Worm (Caenorhabditis elegans): ENCODE results near the gene col-173.

- TF ChIP-seq nhr-67 (tag; optimal IDR thresholded peaks at IDR 0.05) (no peak), pha-4 (tag; optimal IDR thresholded peaks at IDR 0.05) (no peak), skn-1 (tag; optimal IDR thresholded peaks at IDR 0.05) (no peak), fkh-10 (GFP tag; optimal IDR thresholded peaks at IDR 0.05) (no peak), lin-15B (tag; optimal IDR thresholded peaks at IDR 0.05) (no peak), nhr-25 (tag; optimal IDR thresholded peaks at IDR 0.05) (no peak), R02D3.7 (tag; optimal IDR thresholded peaks at IDR 0.05) (no peak), daf-12 (tag; optimal IDR thresholded peaks at IDR 0.05) (no peak), ZK546.5 (tag; optimal IDR thresholded peaks at IDR 0.05) (no peak), mml-1 (tag; optimal IDR thresholded peaks at IDR 0.05) (no peak), ceh-16 (tag; optimal IDR thresholded peaks at IDR 0.05) (no peak), snpc-4 (tag; optimal IDR thresholded peaks at IDR 0.05) (no peak), elt-2 (tag; optimal IDR thresholded peaks at IDR 0.05) (no peak), ceh-82 (tag; optimal IDR thresholded peaks at IDR 0.05) (no peak)
Measured at ce11 chrX:6915279-6915678, 37.9 kb upstream of the col-173 start.
